Worm (Caenorhabditis elegans) whole organism, midembryonic: Measurements from ENCODE around the gene acs-11.

ENCODE experiments used
- T22C8.4 ChIP-seq: fragments of 200-800 bp; sonication (Bioruptor generic); IDR thresholded peaks from 2 replicates; pipeline ENCODE4 v1.3.6; 2022; ENCODE audit warnings: missing genetic modification characterization, missing compliant biosample characterization
- flt-1 ChIP-seq: fragments of 200-800 bp; sonication (Bioruptor generic); IDR thresholded peaks from 2 replicates; pipeline ENCODE4 v1.3.6; 2022; ENCODE audit warnings: missing genetic modification characterization, missing compliant biosample characterization
- klf-2 ChIP-seq: fragments of 200-800 bp; sonication (Bioruptor generic); conservative IDR thresholded peaks from 2 replicates; pipeline ENCODE4 v1.3.6; 2022; ENCODE audit warnings: missing genetic modification reagents, missing genetic modification characterization, missing compliant biosample characterization
- tab-1 ChIP-seq: fragments of 200-800 bp; sonication (Bioruptor generic); IDR thresholded peaks from 2 replicates; pipeline ENCODE4 v1.3.6; 2022; ENCODE audit warnings: missing genetic modification characterization, missing compliant biosample characterization
- ztf-23 ChIP-seq: fragments of 200-800 bp; sonication (Bioruptor generic); IDR thresholded peaks from 2 replicates; pipeline ENCODE4 v1.3.6; 2022; ENCODE audit warnings: missing genetic modification reagents, missing genetic modification characterization, missing compliant biosample characterization

DNA sequence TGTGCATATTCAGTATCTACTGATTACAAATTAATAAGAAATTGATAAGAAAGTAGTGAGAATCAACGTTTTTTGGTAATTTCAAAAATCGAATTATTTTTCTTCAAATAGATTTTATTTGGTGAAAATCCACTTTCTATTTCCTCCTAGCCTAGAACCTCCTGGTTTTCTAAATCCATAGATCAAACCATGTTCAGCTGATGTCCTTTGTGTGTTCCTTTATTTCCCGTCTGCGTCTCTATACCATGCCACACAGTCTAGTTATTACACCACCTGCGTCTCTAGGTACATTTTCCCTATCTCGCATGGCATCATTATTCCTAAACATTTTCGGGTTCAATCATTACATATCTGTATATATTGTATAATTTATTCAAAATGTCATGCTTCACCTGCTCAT lies 48.8 kb upstream of the acs-11 start, which contains the start of gene F10G7.5:
- TF ChIP-seq ztf-23 (GFP tag; lab: Robert Waterston, UW): no peak
- TF ChIP-seq klf-2: no peak
- no peak for TF ChIP-seq tab-1 (GFP tag; lab: Robert Waterston, UW)
- TF ChIP-seq flt-1 (GFP tag; lab: Robert Waterston, UW): no peak
- TF ChIP-seq T22C8.4 (GFP tag; lab: Robert Waterston, UW): no peak
